Worm (Caenorhabditis elegans) whole organism, late embryonic: ENCODE data around the gene lelo-2.

Experiments
- C08G9.2 ChIP-seq: sonication (generic microtip); optimal IDR thresholded peaks from 2 replicates; lab custom pipeline; 2016; ENCODE audit warnings: mild to moderate bottlenecking, missing genetic modification characterization, moderate library complexity, missing compliant biosample characterization
- C38D4.7 ChIP-seq: fragments of 200-800 bp; sonication (Bioruptor generic); optimal IDR thresholded peaks from 2 replicates; lab custom pipeline; 2018; ENCODE audit warnings: mild to moderate bottlenecking, missing genetic modification characterization, moderate library complexity, missing compliant biosample characterization
- F13H6.1 ChIP-seq: sonication (generic microtip); optimal IDR thresholded peaks from 2 replicates; lab custom pipeline; 2016; ENCODE audit warnings: missing genetic modification characterization, missing compliant biosample characterization
- K02D7.2 ChIP-seq: sonication (generic microtip); optimal IDR thresholded peaks from 2 replicates; lab custom pipeline; 2017; ENCODE audit warnings: mild to moderate bottlenecking, missing genetic modification characterization, missing compliant biosample characterization
- K09A11.1 ChIP-seq: sonication (generic microtip); optimal IDR thresholded peaks from 2 replicates; lab custom pipeline; 2017; ENCODE audit warnings: antibody characterized with exemption, mild to moderate bottlenecking, missing genetic modification characterization, missing compliant biosample characterization; ENCODE audit not compliant: insufficient read depth
- T23F11.4 ChIP-seq: fragments of 200-800 bp; sonication (Bioruptor generic); optimal IDR thresholded peaks from 2 replicates; lab custom pipeline; 2018; ENCODE audit warnings: mild to moderate bottlenecking, missing genetic modification characterization, missing compliant biosample characterization
- Y22D7AL.16 ChIP-seq: sonication (generic microtip); optimal IDR thresholded peaks from 2 replicates; lab custom pipeline; 2016; ENCODE audit warnings: missing genetic modification characterization, missing compliant biosample characterization
- ahr-1 ChIP-seq: sonication (generic microtip); optimal IDR thresholded peaks from 2 replicates; lab custom pipeline; 2016; ENCODE audit warnings: missing genetic modification characterization, missing compliant biosample characterization
- ama-1 ChIP-seq: fragments of 150-350 bp; optimal IDR thresholded peaks from 2 replicates; lab custom pipeline; 2014
- ceh-14 ChIP-seq: sonication (generic microtip); optimal IDR thresholded peaks from 2 replicates; lab custom pipeline; 2016; ENCODE audit warnings: missing genotype, missing genetic modification characterization, missing compliant biosample characterization
- ceh-18 ChIP-seq: sonication (generic microtip); optimal IDR thresholded peaks from 2 replicates; lab custom pipeline; 2016; ENCODE audit warnings: missing genetic modification characterization, missing compliant biosample characterization
- ceh-19 ChIP-seq: fragments of 200-800 bp; sonication (Bioruptor generic); optimal IDR thresholded peaks from 2 replicates; lab custom pipeline; 2018; ENCODE audit warnings: mild to moderate bottlenecking, missing genetic modification characterization, missing compliant biosample characterization
- ceh-22 ChIP-seq: sonication (generic microtip); optimal IDR thresholded peaks from 2 replicates; lab custom pipeline; 2017; ENCODE audit warnings: missing biosample characterization, missing genetic modification characterization
- ceh-24 ChIP-seq: sonication (generic microtip); optimal IDR thresholded peaks from 2 replicates; lab custom pipeline; 2016; ENCODE audit warnings: mild to moderate bottlenecking, missing genetic modification characterization, missing compliant biosample characterization
- ceh-30 ChIP-seq: fragments of 150-350 bp; optimal IDR thresholded peaks from 2 replicates; lab custom pipeline; 2014; ENCODE audit warnings: missing biosample characterization, missing genetic modification characterization
- ceh-34 ChIP-seq: sonication (generic microtip); optimal IDR thresholded peaks from 2 replicates; lab custom pipeline; 2016; ENCODE audit warnings: mild to moderate bottlenecking, missing genetic modification characterization, missing compliant biosample characterization
- ceh-45 ChIP-seq: fragments of 200-800 bp; sonication (Bioruptor generic); IDR thresholded peaks from 2 replicates; pipeline ENCODE4 v1.3.6; 2022; ENCODE audit warnings: missing genetic modification reagents, missing genetic modification characterization, missing compliant biosample characterization
- ceh-48 ChIP-seq: sonication (generic microtip); optimal IDR thresholded peaks from 2 replicates; lab custom pipeline; 2016; ENCODE audit warnings: missing genetic modification characterization, inconsistent platforms, missing compliant biosample characterization
- ceh-6 ChIP-seq: fragments of 200-800 bp; sonication (Bioruptor generic); optimal IDR thresholded peaks from 2 replicates; lab custom pipeline; 2018; ENCODE audit warnings: mild to moderate bottlenecking, missing genetic modification characterization, missing compliant biosample characterization
- dve-1 ChIP-seq: sonication (generic microtip); optimal IDR thresholded peaks from 2 replicates; lab custom pipeline; 2017; ENCODE audit warnings: antibody characterized with exemption, mild to moderate bottlenecking, missing genetic modification characterization, missing compliant biosample characterization
- elt-4 ChIP-seq: sonication (generic microtip); optimal IDR thresholded peaks from 2 replicates; lab custom pipeline; 2016; ENCODE audit warnings: missing genetic modification characterization, missing compliant biosample characterization
- ets-4 ChIP-seq: sonication (generic microtip); optimal IDR thresholded peaks from 2 replicates; lab custom pipeline; 2016; ENCODE audit warnings: missing genetic modification characterization, missing compliant biosample characterization
- fax-1 ChIP-seq: sonication (generic microtip); optimal IDR thresholded peaks from 2 replicates; lab custom pipeline; 2016; ENCODE audit warnings: missing genotype, missing genetic modification characterization, missing compliant biosample characterization
- fkh-10 ChIP-seq: fragments of 150-350 bp; optimal IDR thresholded peaks from 2 replicates; lab custom pipeline; 2014; ENCODE audit warnings: missing biosample characterization, missing genetic modification reagents, missing genetic modification characterization
- gmeb-2 ChIP-seq: sonication (generic microtip); optimal IDR thresholded peaks from 2 replicates; lab custom pipeline; 2016; ENCODE audit warnings: missing genetic modification characterization, inconsistent platforms, missing compliant biosample characterization
- hlh-13 ChIP-seq: fragments of 200-800 bp; sonication (Bioruptor generic); optimal IDR thresholded peaks from 2 replicates; lab custom pipeline; 2018; ENCODE audit warnings: mild to moderate bottlenecking, missing genetic modification characterization, missing compliant biosample characterization
- hlh-15 ChIP-seq: sonication (generic microtip); optimal IDR thresholded peaks from 2 replicates; lab custom pipeline; 2016; ENCODE audit warnings: missing genetic modification characterization, missing compliant biosample characterization
- hlh-30 ChIP-seq: sonication (generic microtip); optimal IDR thresholded peaks from 2 replicates; lab custom pipeline; 2017; ENCODE audit warnings: antibody characterized with exemption, missing genetic modification characterization, missing compliant biosample characterization; ENCODE audit not compliant: insufficient read depth
- hlh-6 ChIP-seq: sonication (generic microtip); optimal IDR thresholded peaks from 2 replicates; lab custom pipeline; 2016; ENCODE audit warnings: missing genotype, missing genetic modification characterization, missing compliant biosample characterization
- hlh-8 ChIP-seq: sonication (generic microtip); optimal IDR thresholded peaks from 2 replicates; lab custom pipeline; 2016; ENCODE audit warnings: missing genotype, missing genetic modification characterization, missing compliant biosample characterization
- lim-6 ChIP-seq: sonication (generic microtip); optimal IDR thresholded peaks from 2 replicates; lab custom pipeline; 2016; ENCODE audit warnings: missing genetic modification characterization, missing compliant biosample characterization
- lin-11 ChIP-seq: fragments of 200-800 bp; sonication (Bioruptor generic); optimal IDR thresholded peaks from 2 replicates; lab custom pipeline; 2018; ENCODE audit warnings: mild to moderate bottlenecking, missing genetic modification characterization, missing compliant biosample characterization
- madf-2 ChIP-seq: sonication (generic microtip); optimal IDR thresholded peaks from 2 replicates; lab custom pipeline; 2017; ENCODE audit warnings: missing genetic modification characterization, missing compliant biosample characterization
- mec-3 ChIP-seq: sonication (generic microtip); optimal IDR thresholded peaks from 2 replicates; lab custom pipeline; 2016; ENCODE audit warnings: borderline replicate concordance, missing genetic modification characterization, missing compliant biosample characterization
- nfya-1 ChIP-seq: sonication (generic microtip); optimal IDR thresholded peaks from 2 replicates; lab custom pipeline; 2017; ENCODE audit warnings: missing genetic modification characterization, mild to moderate bottlenecking, missing compliant biosample characterization, antibody characterized with exemption, moderate library complexity
- nhr-11 ChIP-seq: fragments of 150-350 bp; optimal IDR thresholded peaks from 2 replicates; lab custom pipeline; 2014; ENCODE audit warnings: missing biosample characterization, missing genetic modification characterization
- nhr-232 ChIP-seq: sonication (generic microtip); optimal IDR thresholded peaks from 2 replicates; lab custom pipeline; 2016; ENCODE audit warnings: missing genetic modification characterization, missing compliant biosample characterization
- npax-4 ChIP-seq: sonication (generic microtip); optimal IDR thresholded peaks from 2 replicates; lab custom pipeline; 2016; ENCODE audit warnings: missing genetic modification characterization, missing compliant biosample characterization
- odd-2 ChIP-seq: sonication (generic microtip); optimal IDR thresholded peaks from 2 replicates; lab custom pipeline; 2017; ENCODE audit warnings: antibody characterized with exemption, mild to moderate bottlenecking, missing genetic modification characterization, missing compliant biosample characterization
- pag-3 ChIP-seq: sonication (generic microtip); optimal IDR thresholded peaks from 2 replicates; lab custom pipeline; 2016; ENCODE audit warnings: missing compliant biosample characterization, missing genetic modification characterization, borderline replicate concordance
- pax-1 ChIP-seq: fragments of 150-350 bp; optimal IDR thresholded peaks from 2 replicates; lab custom pipeline; 2014; ENCODE audit warnings: missing biosample characterization, missing genetic modification characterization
- pha-2 ChIP-seq: sonication (generic microtip); optimal IDR thresholded peaks from 2 replicates; lab custom pipeline; 2017; ENCODE audit warnings: mild to moderate bottlenecking, missing genetic modification characterization, missing compliant biosample characterization
- pha-4 ChIP-seq: fragments of 150-350 bp; optimal IDR thresholded peaks from 2 replicates; lab custom pipeline; 2018; ENCODE audit warnings: missing biosample characterization, missing genetic modification reagents, missing genetic modification characterization
- pqm-1 ChIP-seq: sonication (generic microtip); optimal IDR thresholded peaks from 2 replicates; lab custom pipeline; 2016; ENCODE audit warnings: missing genetic modification characterization, missing compliant biosample characterization
- ref-2 ChIP-seq: sonication (generic microtip); optimal IDR thresholded peaks from 2 replicates; lab custom pipeline; 2016; ENCODE audit warnings: missing genetic modification characterization, missing compliant biosample characterization
- rnt-1 ChIP-seq: sonication (generic microtip); optimal IDR thresholded peaks from 2 replicates; lab custom pipeline; 2016; ENCODE audit warnings: missing genetic modification characterization, missing compliant biosample characterization
- sdc-2 ChIP-seq: sonication (generic microtip); optimal IDR thresholded peaks from 2 replicates; lab custom pipeline; 2016; ENCODE audit warnings: missing genotype, missing genetic modification characterization, missing compliant biosample characterization
- sox-2 ChIP-seq: fragments of 200-800 bp; sonication (Bioruptor generic); IDR thresholded peaks from 2 replicates; pipeline ENCODE4 v1.3.6; 2022; ENCODE audit warnings: missing genetic modification reagents, missing genetic modification characterization, missing compliant biosample characterization
- sox-4 ChIP-seq: sonication (generic microtip); optimal IDR thresholded peaks from 2 replicates; lab custom pipeline; 2017; ENCODE audit warnings: mild to moderate bottlenecking, missing genetic modification characterization, inconsistent platforms, missing compliant biosample characterization
- tbx-2 ChIP-seq: sonication (generic microtip); optimal IDR thresholded peaks from 2 replicates; lab custom pipeline; 2016; ENCODE audit warnings: missing genetic modification characterization, missing compliant biosample characterization
- tbx-7 ChIP-seq: sonication (generic microtip); optimal IDR thresholded peaks from 2 replicates; lab custom pipeline; 2016; ENCODE audit warnings: missing genotype, missing genetic modification characterization, missing compliant biosample characterization
- unc-55 ChIP-seq: sonication (generic microtip); optimal IDR thresholded peaks from 2 replicates; lab custom pipeline; 2017; ENCODE audit warnings: missing biosample characterization, missing genetic modification reagents, missing genetic modification characterization
- unc-86 ChIP-seq: sonication (generic microtip); optimal IDR thresholded peaks from 2 replicates; lab custom pipeline; 2016; ENCODE audit warnings: missing genetic modification characterization, missing compliant biosample characterization
- ztf-16 ChIP-seq: sonication (generic microtip); optimal IDR thresholded peaks from 2 replicates; lab custom pipeline; 2017; ENCODE audit warnings: missing genetic modification characterization, missing compliant biosample characterization

lelo-2 gene

DNA sequence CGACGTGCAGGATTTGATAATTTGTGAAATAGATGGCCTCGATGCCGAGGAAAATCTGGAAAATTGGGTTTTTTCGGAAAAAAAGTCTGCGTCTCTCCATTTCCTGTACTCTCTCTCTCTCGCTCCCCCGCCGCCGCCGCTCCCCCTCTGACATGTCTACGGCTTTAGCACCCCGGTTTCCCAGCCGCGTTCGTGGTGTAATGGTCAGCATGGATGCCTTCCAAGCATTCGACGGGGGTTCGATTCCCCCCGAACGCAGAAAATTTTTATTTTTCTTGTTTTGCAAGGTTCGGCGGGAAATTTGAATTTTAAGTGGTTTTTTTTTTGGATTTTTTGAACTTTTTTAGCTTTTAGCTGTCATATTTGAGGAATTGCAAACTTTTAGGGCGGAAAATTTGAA is 2.7 kb downstream of the lelo-2 start:
- TF ChIP-seq F13H6.1 (tag; lab: Kevin White, UChicago) (peak; percentile 29), K02D7.2 (tag; lab: Kevin White, UChicago) (peak; percentile 57), mec-3 (no peak), ceh-19 (peak; percentile 54), sox-4 (peak; percentile 81), T23F11.4 (GFP tag; lab: Kevin White, UChicago) (peak; percentile 9), pax-1 (tag; lab: Kevin White, UChicago) (no peak), tbx-2 (tag; lab: Kevin White, UChicago) (peak; percentile 70), nhr-11 (tag; lab: Kevin White, UChicago) (no peak), unc-55 (GFP tag; lab: Kevin White, UChicago) (no peak), hlh-6 (peak; percentile 69), odd-2 (tag; lab: Kevin White, UChicago) (no peak), sox-2 (GFP tag; lab: Robert Waterston, UW) (peak; percentile 36; the same call in 1 of the 2 replicates), ama-1 (lab: Kevin White, UChicago) (no peak), ceh-22 (no peak), ceh-14 (tag; lab: Kevin White, UChicago) (peak; percentile 64), npax-4 (peak; percentile 49), madf-2 (tag; lab: Kevin White, UChicago) (peak; percentile 76), ref-2 (tag; lab: Kevin White, UChicago) (peak; percentile 50), K09A11.1 (tag; lab: Kevin White, UChicago) (no peak), fax-1 (tag; lab: Kevin White, UChicago) (peak; percentile 17), nfya-1 (tag; lab: Kevin White, UChicago) (peak; percentile 60), C08G9.2 (peak; percentile 65), hlh-30 (tag; lab: Kevin White, UChicago) (no peak), nhr-232 (peak; percentile 43), hlh-13 (GFP tag; lab: Kevin White, UChicago) (peak; percentile 22), Y22D7AL.16 (peak; percentile 71), dve-1 (tag; lab: Kevin White, UChicago) (peak; percentile 40), elt-4 (no peak), unc-86 (tag; lab: Kevin White, UChicago) (peak; percentile 38), C38D4.7 (peak; percentile 65), pha-2 (tag; lab: Kevin White, UChicago) (peak; percentile 41), ceh-24 (tag; lab: Kevin White, UChicago) (peak; percentile 66), ceh-18 (peak; percentile 42), rnt-1 (tag; lab: Kevin White, UChicago) (peak; percentile 47), pha-4 (tag; lab: Kevin White, UChicago) (no peak), hlh-15 (tag; lab: Kevin White, UChicago) (peak; percentile 62), lin-11 (peak; percentile 41), ceh-48 (tag; lab: Kevin White, UChicago) (peak; percentile 42), hlh-8 (tag; lab: Kevin White, UChicago) (no peak), ceh-34 (tag; lab: Kevin White, UChicago) (peak; percentile 60), tbx-7 (no peak), ceh-6 (GFP tag; lab: Kevin White, UChicago) (peak; percentile 56), pag-3 (tag; lab: Kevin White, UChicago) (peak; percentile 34), ceh-30 (no peak), ceh-45 (GFP tag; lab: Robert Waterston, UW) (peak; percentile 72; the same call in 1 of the 2 replicates), ztf-16 (tag; lab: Kevin White, UChicago) (peak; percentile 47), pqm-1 (tag; lab: Kevin White, UChicago) (peak; percentile 47), ahr-1 (tag; lab: Kevin White, UChicago) (peak; percentile 45), ets-4 (tag; lab: Kevin White, UChicago) (no peak), fkh-10 (GFP tag; lab: Kevin White, UChicago) (no peak), lim-6 (peak; percentile 20), sdc-2 (peak; percentile 55), gmeb-2 (tag; lab: Kevin White, UChicago) (peak; percentile 64)
